Worm (Caenorhabditis elegans) whole organism, early embryonic: ENCODE results near the gene sbsp-1.

Experiments
- F13C5.2 ChIP-seq: sonication (generic microtip); optimal IDR thresholded peaks from 2 replicates; lab custom pipeline; 2017; ENCODE audit warnings: mild to moderate bottlenecking, missing genetic modification characterization, inconsistent platforms, missing compliant biosample characterization
- ceh-36 ChIP-seq: sonication (generic microtip); optimal IDR thresholded peaks from 2 replicates; lab custom pipeline; 2016; ENCODE audit warnings: missing genetic modification characterization, inconsistent platforms, missing compliant biosample characterization
- ets-7 ChIP-seq: sonication (generic microtip); optimal IDR thresholded peaks from 2 replicates; lab custom pipeline; 2016; ENCODE audit warnings: missing genotype, missing genetic modification characterization, missing compliant biosample characterization
- flt-1 ChIP-seq: fragments of 200-800 bp; sonication (Bioruptor generic); IDR thresholded peaks from 2 replicates; pipeline ENCODE4 v1.3.6; 2022; ENCODE audit warnings: missing genetic modification characterization, missing compliant biosample characterization
- hmbx-1 ChIP-seq: sonication (generic microtip); optimal IDR thresholded peaks from 2 replicates; lab custom pipeline; 2016; ENCODE audit warnings: mild to moderate bottlenecking, missing genetic modification characterization, missing compliant biosample characterization

- no peak for TF ChIP-seq hmbx-1 (tag; lab: Kevin White, UChicago)
- TF ChIP-seq flt-1 (GFP tag; lab: Robert Waterston, UW) = no peak
- TF ChIP-seq F13C5.2 (tag; lab: Kevin White, UChicago) = no peak
- TF ChIP-seq ceh-36 (tag; lab: Kevin White, UChicago) = no peak
- no peak for TF ChIP-seq ets-7 (tag; lab: Kevin White, UChicago)
These were observed 44.8 kb downstream of the sbsp-1 start for ce11 chrIII:10877542-10877941.
